Worm (Caenorhabditis elegans): ENCODE data around the gene inpp-4B.

ce11 chrIII:10284214-10284613 lies 17.5 kb upstream of the inpp-4B start:
- TF ChIP-seq med-1 (GFP tag; optimal IDR thresholded peaks at IDR 0.05; ENCODE audit: insufficient read depth) (no peak), ztf-23 (GFP tag; IDR thresholded peaks at IDR 0.05) (no peak)

Measured in whole organism, midembryonic.